Worm (Caenorhabditis elegans) whole organism, L2 larva: ENCODE measurements around the gene F08C6.18.
A peak's percentile ranks its signal among the peaks of the same experiment; 100 is the strongest.

Experiments used
- C34F6.9 ChIP-seq: fragments of 150-350 bp; optimal IDR thresholded peaks from 2 replicates; lab custom pipeline; 2014; ENCODE audit warnings: missing biosample characterization, missing genetic modification characterization
- F13H6.1 ChIP-seq: sonication (generic microtip); optimal IDR thresholded peaks from 2 replicates; lab custom pipeline; 2016; ENCODE audit warnings: missing genetic modification characterization, missing compliant biosample characterization
- R02D3.7 ChIP-seq: fragments of 150-350 bp; optimal IDR thresholded peaks from 2 replicates; lab custom pipeline; 2014; ENCODE audit warnings: missing biosample characterization, missing genetic modification characterization
- Y55F3AM.14 ChIP-seq: fragments of 200-800 bp; sonication (Bioruptor generic); optimal IDR thresholded peaks from 2 replicates; lab custom pipeline; 2018; ENCODE audit warnings: mild to moderate bottlenecking, missing genetic modification characterization, missing compliant biosample characterization
- ZK546.5 ChIP-seq: sonication (generic microtip); optimal IDR thresholded peaks from 2 replicates; lab custom pipeline; 2017; ENCODE audit warnings: missing biosample characterization, missing genetic modification characterization
- alr-1 ChIP-seq: fragments of 150-350 bp; optimal IDR thresholded peaks from 2 replicates; lab custom pipeline; 2014; ENCODE audit warnings: missing biosample characterization, missing genetic modification characterization
- aly-2 ChIP-seq: fragments of 150-350 bp; optimal IDR thresholded peaks from 2 replicates; lab custom pipeline; 2014; ENCODE audit warnings: missing biosample characterization, missing genetic modification characterization
- ama-1 ChIP-seq: fragments of 150-350 bp; optimal IDR thresholded peaks from 2 replicates; lab custom pipeline; 2018; ENCODE audit warnings: inconsistent platforms
- blmp-1 ChIP-seq: sonication (generic microtip); optimal IDR thresholded peaks from 2 replicates; lab custom pipeline; 2017; ENCODE audit warnings: missing genetic modification characterization, mild to moderate bottlenecking, missing compliant biosample characterization, antibody characterized with exemption, moderate library complexity; ENCODE audit not compliant: insufficient read depth
- ceh-82 ChIP-seq: fragments of 150-350 bp; optimal IDR thresholded peaks from 2 replicates; lab custom pipeline; 2014; ENCODE audit warnings: missing biosample characterization, missing genetic modification characterization
- dmd-4 ChIP-seq: sonication (generic microtip); optimal IDR thresholded peaks from 2 replicates; lab custom pipeline; 2017; ENCODE audit warnings: missing biosample characterization, missing genetic modification characterization
- elt-3 ChIP-seq: sonication (generic microtip); optimal IDR thresholded peaks from 2 replicates; lab custom pipeline; 2017; ENCODE audit warnings: missing biosample characterization, missing genetic modification characterization
- gmeb-1 ChIP-seq: fragments of 150-350 bp; optimal IDR thresholded peaks from 2 replicates; lab custom pipeline; 2014; ENCODE audit warnings: missing biosample characterization, missing genetic modification characterization
- lsy-2 ChIP-seq, 2 experiments: fragments of 150-350 bp in 1 of 2; sonication (generic microtip) in 1 of 2; optimal IDR thresholded peaks; 2 replicates each; lab custom pipeline; 2014 to 2017; ENCODE audit warnings: missing biosample characterization in 2 of 2, missing genetic modification characterization in 2 of 2
- mbf-1 ChIP-seq: sonication (generic microtip); optimal IDR thresholded peaks from 2 replicates; lab custom pipeline; 2017; ENCODE audit warnings: missing biosample characterization, missing genetic modification characterization
- mdl-1 ChIP-seq, 2 experiments: fragments of 150-350 bp in 1 of 2; sonication (generic microtip) in 1 of 2; optimal IDR thresholded peaks; 2 replicates each; lab custom pipeline; 2017; ENCODE audit warnings: missing biosample characterization in 2 of 2, missing genetic modification characterization in 2 of 2
- nhr-10 ChIP-seq: sonication (generic microtip); optimal IDR thresholded peaks from 2 replicates; lab custom pipeline; 2017; ENCODE audit warnings: missing biosample characterization, missing genetic modification characterization
- nhr-11 ChIP-seq: fragments of 150-350 bp; optimal IDR thresholded peaks from 2 replicates; lab custom pipeline; 2014; ENCODE audit warnings: missing biosample characterization, missing genetic modification characterization
- nhr-12 ChIP-seq: fragments of 150-350 bp; optimal IDR thresholded peaks from 2 replicates; lab custom pipeline; 2014; ENCODE audit warnings: missing biosample characterization, missing genetic modification characterization
- nhr-129 ChIP-seq: fragments of 150-350 bp; optimal IDR thresholded peaks from 2 replicates; lab custom pipeline; 2014; ENCODE audit warnings: missing biosample characterization, missing genetic modification characterization
- nhr-21 ChIP-seq: fragments of 150-350 bp; optimal IDR thresholded peaks from 2 replicates; lab custom pipeline; 2014; ENCODE audit warnings: missing biosample characterization, missing genetic modification characterization
- nhr-23 ChIP-seq: fragments of 150-350 bp; optimal IDR thresholded peaks from 2 replicates; lab custom pipeline; 2014; ENCODE audit warnings: missing biosample characterization, missing genetic modification reagents, missing genetic modification characterization
- nhr-237 ChIP-seq: fragments of 150-350 bp; optimal IDR thresholded peaks from 2 replicates; lab custom pipeline; 2014; ENCODE audit warnings: missing biosample characterization, missing genetic modification characterization
- nhr-25 ChIP-seq: fragments of 150-350 bp; sonication (generic microtip); optimal IDR thresholded peaks from 3 replicates; lab custom pipeline; 2014; ENCODE audit warnings: missing biosample characterization, missing genetic modification characterization
- nhr-77 ChIP-seq: fragments of 150-350 bp; optimal IDR thresholded peaks from 2 replicates; lab custom pipeline; 2014; ENCODE audit warnings: missing biosample characterization, missing genetic modification characterization
- peb-1 ChIP-seq: fragments of 150-350 bp; optimal IDR thresholded peaks from 2 replicates; lab custom pipeline; 2014; ENCODE audit warnings: missing biosample characterization, missing genetic modification characterization
- skn-1 ChIP-seq: sonication (generic microtip); optimal IDR thresholded peaks from 2 replicates; lab custom pipeline; 2017; ENCODE audit warnings: missing biosample characterization, missing genetic modification characterization
- sma-3 ChIP-seq: sonication (generic microtip); optimal IDR thresholded peaks from 2 replicates; lab custom pipeline; 2016; ENCODE audit warnings: missing genetic modification reagents, missing genetic modification characterization, missing compliant biosample characterization
- sma-9 ChIP-seq, 2 experiments: fragments of 150-350 bp in 1 of 2; sonication (generic microtip) in 1 of 2; optimal IDR thresholded peaks; 2 replicates each; lab custom pipeline; 2014 to 2016; ENCODE audit warnings: missing genetic modification characterization in 2 of 2, mild to moderate bottlenecking in 1 of 2, missing biosample characterization in 1 of 2, missing compliant biosample characterization in 1 of 2, missing genetic modification reagents in 1 of 2, moderate library complexity in 1 of 2
- snpc-4 ChIP-seq: fragments of 150-350 bp; optimal IDR thresholded peaks from 2 replicates; lab custom pipeline; 2014; ENCODE audit warnings: missing biosample characterization, missing genetic modification characterization
- unc-55 ChIP-seq: fragments of 150-350 bp; sonication (generic microtip); optimal IDR thresholded peaks from 3 replicates; lab custom pipeline; 2014; ENCODE audit warnings: missing biosample characterization, missing genetic modification reagents, missing genetic modification characterization
- unc-62 ChIP-seq: fragments of 150-350 bp; optimal IDR thresholded peaks from 2 replicates; lab custom pipeline; 2014; ENCODE audit warnings: missing biosample characterization, missing genetic modification reagents, missing genetic modification characterization
- zag-1 ChIP-seq: fragments of 150-350 bp; optimal IDR thresholded peaks from 2 replicates; lab custom pipeline; 2014; ENCODE audit warnings: missing biosample characterization, missing genetic modification characterization
- ztf-1 ChIP-seq: fragments of 200-800 bp; sonication (Bioruptor generic); conservative IDR thresholded peaks from 2 replicates; pipeline ENCODE4 v1.3.6; 2022; ENCODE audit warnings: missing genetic modification characterization, missing compliant biosample characterization
- ztf-4 ChIP-seq: fragments of 150-350 bp; optimal IDR thresholded peaks from 2 replicates; lab custom pipeline; 2014; ENCODE audit warnings: missing biosample characterization, missing genetic modification characterization

F08C6.18 gene

ce11 chrX:7532632-7533031, 40.8 kb downstream of the F08C6.18 start, which contains the start of gene ceh-14:
Gene ceh-14 (minus strand): TSS chrX:7532732.
- TF ChIP-seq nhr-25 (tag; lab: Kevin White, UChicago): no peak
- TF ChIP-seq F13H6.1: no peak

ce11 chrX:7525271-7525670, 48.2 kb downstream of the F08C6.18 start, which contains the start of gene F46C8.3:
Gene F46C8.3 (plus strand): TSS chrX:7525571.
- no peak for TF ChIP-seq ztf-4 (tag; lab: Kevin White, UChicago)
- no peak for TF ChIP-seq nhr-237
- TF ChIP-seq nhr-11 (tag; lab: Kevin White, UChicago): no peak
- no peak for TF ChIP-seq snpc-4 (tag; lab: Kevin White, UChicago)
- no peak for TF ChIP-seq nhr-21
- TF ChIP-seq aly-2 (tag; lab: Kevin White, UChicago): no peak
- TF ChIP-seq ama-1: no peak
- no peak for TF ChIP-seq Y55F3AM.14 (GFP tag; lab: Kevin White, UChicago)
- no peak for TF ChIP-seq dmd-4 (tag; lab: Kevin White, UChicago)
- TF ChIP-seq elt-3 (tag; lab: Kevin White, UChicago): no peak
- no peak for TF ChIP-seq ZK546.5
- no peak for TF ChIP-seq lsy-2 (tag; optimal IDR thresholded peaks at IDR 0.05; lab: Kevin White, UChicago)

ce11 chrX:7523799-7524198, 49.6 kb downstream of the F08C6.18 start:
- TF ChIP-seq peb-1 (tag; lab: Kevin White, UChicago) (no peak), ztf-1 (no peak), mdl-1 (tag; optimal IDR thresholded peaks at IDR 0.05; lab: Kevin White, UChicago) (no peak), Y55F3AM.14 (GFP tag; lab: Kevin White, UChicago) (no peak), R02D3.7 (tag; lab: Kevin White, UChicago) (no peak), C34F6.9 (tag; lab: Kevin White, UChicago) (peak; percentile 8), sma-9 (GFP tag; optimal IDR thresholded peaks at IDR 0.05; lab: Kevin White, UChicago) (peak; percentile 57), sma-9 (tag; optimal IDR thresholded peaks at IDR 0.05; lab: Kevin White, UChicago) (no peak), alr-1 (no peak), lsy-2 (tag; optimal IDR thresholded peaks at IDR 0.05; lab: Kevin White, UChicago) (peak in 1 of 2 experiments; percentile 38), sma-3 (GFP tag; lab: Kevin White, UChicago) (no peak), mbf-1 (tag; lab: Kevin White, UChicago) (no peak), nhr-12 (tag; lab: Kevin White, UChicago) (no peak), nhr-129 (tag; lab: Kevin White, UChicago) (peak; percentile 45), F13H6.1 (peak; percentile 84), ZK546.5 (no peak), nhr-77 (tag; lab: Kevin White, UChicago) (no peak), aly-2 (tag; lab: Kevin White, UChicago) (no peak), nhr-10 (tag; lab: Kevin White, UChicago) (no peak), unc-55 (GFP tag; lab: Kevin White, UChicago) (no peak), nhr-11 (tag; lab: Kevin White, UChicago) (no peak), unc-62 (GFP tag; lab: Kevin White, UChicago) (no peak), skn-1 (tag; lab: Kevin White, UChicago) (no peak), dmd-4 (tag; lab: Kevin White, UChicago) (no peak), blmp-1 (tag; lab: Kevin White, UChicago) (no peak), ceh-82 (tag; lab: Kevin White, UChicago) (no peak), snpc-4 (tag; lab: Kevin White, UChicago) (no peak), zag-1 (tag; lab: Kevin White, UChicago) (no peak), gmeb-1 (tag; lab: Kevin White, UChicago) (no peak), nhr-23 (tag; lab: Kevin White, UChicago) (no peak)
